Worm (Caenorhabditis elegans) whole organism, L4/young adult: Measurements from ENCODE around the gene F42F12.14.

Experiments used
- dao-5 ChIP-seq: sonication (generic microtip); optimal IDR thresholded peaks from 2 replicates; lab custom pipeline; 2016; ENCODE audit warnings: missing genotype, missing genetic modification characterization, moderate library complexity, missing compliant biosample characterization
- him-1 ChIP-seq: sonication (generic microtip); optimal IDR thresholded peaks from 2 replicates; lab custom pipeline; 2016; ENCODE audit warnings: missing genotype, missing genetic modification reagents, missing genetic modification characterization, missing compliant biosample characterization

ce11 chrX:12365388-12365787 lies 17.0 kb downstream of the F42F12.14 start, which contains the start of gene F19H6.4:
- TF ChIP-seq dao-5 (tag; lab: Kevin White, UChicago), result no peak
- TF ChIP-seq him-1 (tag; lab: Kevin White, UChicago), result no peak
